Fruit fly (Drosophila melanogaster) whole organism, embryonic: ENCODE measurements around the gene Rchy1.
A peak's percentile ranks its signal among the peaks of the same experiment; 100 is the strongest.

Experiments used
- ATbp ChIP-seq: fragments of 200-800 bp; sonication (Bioruptor generic); optimal IDR thresholded peaks from 2 replicates; lab custom pipeline; 2017; ENCODE audit warnings: missing biosample characterization, mild to moderate bottlenecking, missing genetic modification characterization, missing genetic modification reagents
- Ada2b ChIP-seq: fragments of 200-800 bp; sonication (Bioruptor generic); IDR thresholded peaks from 2 replicates; pipeline ENCODE4 v1.3.6; 2022; ENCODE audit warnings: missing biosample characterization, missing genetic modification characterization
- Adf1 ChIP-seq: fragments of 200-800 bp; sonication (Bioruptor generic); IDR thresholded peaks from 2 replicates; pipeline ENCODE4 v1.3.6; 2022; ENCODE audit warnings: missing biosample characterization, missing genetic modification characterization
- Asciz ChIP-seq: fragments of 200-800 bp; sonication (Bioruptor generic); optimal IDR thresholded peaks from 2 replicates; lab custom pipeline; 2017; ENCODE audit warnings: missing biosample characterization, mild to moderate bottlenecking, missing genetic modification characterization, missing genetic modification reagents
- CG11085 ChIP-seq: fragments of 200-800 bp; sonication (Bioruptor generic); IDR thresholded peaks from 2 replicates; pipeline ENCODE4 v1.3.6; 2022; ENCODE audit warnings: missing biosample characterization, missing genetic modification characterization
- CG12071 ChIP-seq: fragments of 200-800 bp; sonication (Bioruptor generic); optimal IDR thresholded peaks from 3 replicates; lab custom pipeline; 2018; ENCODE audit warnings: missing biosample characterization, mild to moderate bottlenecking, missing genetic modification characterization
- CG12299 ChIP-seq: fragments of 200-800 bp; sonication (Bioruptor generic); optimal IDR thresholded peaks from 2 replicates; lab custom pipeline; 2018; ENCODE audit warnings: missing biosample characterization, mild to moderate bottlenecking, missing genetic modification characterization
- CG14441 ChIP-seq: fragments of 200-800 bp; sonication (Bioruptor generic); IDR thresholded peaks from 2 replicates; pipeline ENCODE4 v1.3.6; 2022; ENCODE audit warnings: missing biosample characterization, missing genetic modification characterization
- CG2116 ChIP-seq: fragments of 200-800 bp; sonication (Bioruptor generic); optimal IDR thresholded peaks from 3 replicates; lab custom pipeline; 2018; ENCODE audit warnings: missing biosample characterization, mild to moderate bottlenecking, missing genetic modification characterization
- CG32772 ChIP-seq: fragments of 200-800 bp; sonication (Bioruptor generic); IDR thresholded peaks from 2 replicates; pipeline ENCODE4 v1.3.6; 2022; ENCODE audit warnings: missing biosample characterization, missing genetic modification characterization
- CG42726 ChIP-seq: fragments of 200-800 bp; sonication (Bioruptor generic); IDR thresholded peaks from 2 replicates; pipeline ENCODE4 v1.3.6; 2022; ENCODE audit warnings: missing biosample characterization, missing genetic modification characterization; ENCODE audit not compliant: partially characterized antibody
- CG4707 ChIP-seq: fragments of 200-800 bp; sonication (Bioruptor generic); optimal IDR thresholded peaks from 2 replicates; lab custom pipeline; 2018; ENCODE audit warnings: missing biosample characterization, mild to moderate bottlenecking, missing genetic modification characterization, moderate library complexity
- CG4854 ChIP-seq: fragments of 200-800 bp; sonication (Bioruptor generic); optimal IDR thresholded peaks from 2 replicates; lab custom pipeline; 2016; ENCODE audit warnings: missing biosample characterization, missing genetic modification characterization, inconsistent platforms
- CG6175 ChIP-seq: fragments of 200-800 bp; sonication (Bioruptor generic); IDR thresholded peaks from 3 replicates; pipeline ENCODE4 v1.3.6; 2022; ENCODE audit warnings: missing biosample characterization, missing genetic modification characterization
- CG6654 ChIP-seq: fragments of 200-800 bp; sonication (Bioruptor generic); optimal IDR thresholded peaks from 2 replicates; lab custom pipeline; 2017; ENCODE audit warnings: missing biosample characterization, mild to moderate bottlenecking, missing genetic modification characterization
- CG7271 ChIP-seq: fragments of 200-800 bp; sonication (Bioruptor generic); optimal IDR thresholded peaks from 2 replicates; lab custom pipeline; 2018; ENCODE audit warnings: missing biosample characterization, mild to moderate bottlenecking, missing genetic modification characterization, moderate library complexity
- CG9727 ChIP-seq: fragments of 200-800 bp; sonication (Bioruptor generic); optimal IDR thresholded peaks from 3 replicates; lab custom pipeline; 2017; ENCODE audit warnings: missing biosample characterization, mild to moderate bottlenecking, missing genetic modification characterization
- CHES-1-like ChIP-seq: fragments of 200-800 bp; sonication (Bioruptor generic); optimal IDR thresholded peaks from 2 replicates; lab custom pipeline; 2016; ENCODE audit warnings: missing biosample characterization, missing genetic modification characterization
- Dip3 ChIP-seq: fragments of 200-800 bp; sonication (Bioruptor generic); optimal IDR thresholded peaks from 3 replicates; lab custom pipeline; 2016; ENCODE audit warnings: missing biosample characterization, missing genetic modification characterization
- Dp ChIP-seq: fragments of 200-800 bp; sonication (Bioruptor generic); optimal IDR thresholded peaks from 2 replicates; lab custom pipeline; 2018; ENCODE audit warnings: missing biosample characterization, mild to moderate bottlenecking, missing genetic modification characterization, moderate library complexity
- Drgx ChIP-seq: fragments of 200-800 bp; sonication (Bioruptor generic); IDR thresholded peaks from 2 replicates; pipeline ENCODE4 v1.3.6; 2022; ENCODE audit warnings: missing biosample characterization, missing genetic modification characterization
- Elba2 ChIP-seq: fragments of 200-800 bp; sonication (Bioruptor generic); optimal IDR thresholded peaks from 3 replicates; lab custom pipeline; 2016; ENCODE audit warnings: missing biosample characterization, missing genetic modification characterization
- GATAe ChIP-seq: fragments of 200-800 bp; sonication (Bioruptor generic); conservative IDR thresholded peaks from 2 replicates; pipeline ENCODE4 v1.3.6; 2022; ENCODE audit warnings: missing biosample characterization, missing genetic modification characterization
- Gug ChIP-seq: fragments of 200-800 bp; sonication (Bioruptor generic); IDR thresholded peaks from 4 replicates; pipeline ENCODE4 v1.3.6; 2022; ENCODE audit warnings: missing biosample characterization, missing genetic modification characterization
- HHEX ChIP-seq: fragments of 200-800 bp; sonication (Bioruptor generic); optimal IDR thresholded peaks from 3 replicates; lab custom pipeline; 2017; ENCODE audit warnings: missing biosample characterization, mild to moderate bottlenecking, missing genetic modification characterization, missing genetic modification reagents
- HLH4C ChIP-seq: fragments of 200-800 bp; sonication (Bioruptor generic); IDR thresholded peaks from 3 replicates; pipeline ENCODE4 v1.3.6; 2022; ENCODE audit warnings: missing biosample characterization, missing genetic modification characterization; ENCODE audit not compliant: partially characterized antibody
- Hmr ChIP-seq: fragments of 200-800 bp; sonication (Bioruptor generic); optimal IDR thresholded peaks from 3 replicates; lab custom pipeline; 2017; ENCODE audit warnings: mild to moderate bottlenecking, missing biosample characterization, missing genetic modification reagents, missing genetic modification characterization
- Hr3 ChIP-seq: fragments of 200-800 bp; sonication (Bioruptor generic); optimal IDR thresholded peaks from 3 replicates; lab custom pipeline; 2016; ENCODE audit warnings: missing biosample characterization, missing genetic modification characterization
- Myb ChIP-seq: fragments of 200-800 bp; sonication (Bioruptor generic); optimal IDR thresholded peaks from 2 replicates; lab custom pipeline; 2016; ENCODE audit warnings: missing biosample characterization, missing genetic modification characterization
- PHDP ChIP-seq: fragments of 200-800 bp; sonication (Bioruptor generic); optimal IDR thresholded peaks from 3 replicates; lab custom pipeline; 2018; ENCODE audit warnings: missing biosample characterization, mild to moderate bottlenecking, missing genetic modification characterization, moderate library complexity
- Ravus ChIP-seq: fragments of 200-800 bp; sonication (Bioruptor generic); IDR thresholded peaks from 2 replicates; pipeline ENCODE4 v1.3.6; 2022; ENCODE audit warnings: missing biosample characterization, missing genetic modification characterization
- YL-1 ChIP-seq: fragments of 200-800 bp; sonication (Bioruptor generic); optimal IDR thresholded peaks from 3 replicates; lab custom pipeline; 2017; ENCODE audit warnings: missing biosample characterization, mild to moderate bottlenecking, missing genetic modification characterization
- amos ChIP-seq: fragments of 200-800 bp; sonication (Bioruptor generic); IDR thresholded peaks from 2 replicates; pipeline ENCODE4 v1.3.6; 2022; ENCODE audit warnings: missing biosample characterization, missing genetic modification characterization; ENCODE audit not compliant: partially characterized antibody
- bsh ChIP-seq, 2 experiments: fragments of 200-800 bp; sonication (Bioruptor generic); optimal IDR thresholded peaks; 2 replicates each; lab custom pipeline; 2017 to 2018; ENCODE audit warnings: mild to moderate bottlenecking in 2 of 2, missing biosample characterization in 2 of 2, missing genetic modification characterization in 2 of 2, moderate library complexity in 1 of 2
- cad ChIP-seq: fragments of >200 bp; optimal IDR thresholded peaks from 2 replicates; lab custom pipeline; 2017; ENCODE audit warnings: missing biosample characterization, missing genetic modification characterization
- dan ChIP-seq: fragments of 200-800 bp; sonication (Bioruptor generic); IDR thresholded peaks from 2 replicates; pipeline ENCODE4 v1.3.6; 2022; ENCODE audit warnings: missing biosample characterization, missing genetic modification characterization
- dysf ChIP-seq: fragments of 200-800 bp; sonication (Bioruptor generic); IDR thresholded peaks from 3 replicates; pipeline ENCODE4 v1.3.6; 2022; ENCODE audit warnings: missing biosample characterization, missing genetic modification characterization
- ems ChIP-seq: fragments of 200-800 bp; sonication (Bioruptor generic); optimal IDR thresholded peaks from 3 replicates; lab custom pipeline; 2016; ENCODE audit warnings: missing biosample characterization, missing genetic modification characterization
- en ChIP-seq: fragments of 200-800 bp; sonication (Bioruptor generic); optimal IDR thresholded peaks from 2 replicates; lab custom pipeline; 2016; ENCODE audit warnings: missing biosample characterization, missing genetic modification characterization
- ewg ChIP-seq: fragments of 200-800 bp; sonication (Bioruptor generic); optimal IDR thresholded peaks from 3 replicates; lab custom pipeline; 2017; ENCODE audit warnings: mild to moderate bottlenecking, missing biosample characterization, missing genetic modification reagents, missing genetic modification characterization
- jing ChIP-seq: fragments of 200-800 bp; sonication (Bioruptor generic); optimal IDR thresholded peaks from 2 replicates; lab custom pipeline; 2018; ENCODE audit warnings: missing biosample characterization, mild to moderate bottlenecking, missing genetic modification characterization
- oc ChIP-seq: fragments of 200-800 bp; sonication (Bioruptor generic); optimal IDR thresholded peaks from 2 replicates; lab custom pipeline; 2018; ENCODE audit warnings: missing biosample characterization, mild to moderate bottlenecking, missing genetic modification characterization, moderate library complexity
- pnt ChIP-seq: fragments of 200-800 bp; sonication (Bioruptor generic); optimal IDR thresholded peaks from 3 replicates; lab custom pipeline; 2016; ENCODE audit warnings: missing biosample characterization, missing genetic modification characterization
- psq ChIP-seq: fragments of 200-800 bp; sonication (Bioruptor generic); optimal IDR thresholded peaks from 2 replicates; lab custom pipeline; 2017; ENCODE audit warnings: missing biosample characterization, missing genetic modification characterization
- slbo ChIP-seq: fragments of 200-800 bp; sonication (Bioruptor generic); IDR thresholded peaks from 2 replicates; pipeline ENCODE4 v1.3.6; 2022; ENCODE audit warnings: missing biosample characterization, missing genetic modification characterization
- so ChIP-seq: fragments of 200-800 bp; sonication (Bioruptor generic); IDR thresholded peaks from 3 replicates; pipeline ENCODE4 v1.3.6; 2022; ENCODE audit warnings: missing biosample characterization, missing genetic modification characterization
- ssp ChIP-seq: fragments of 200-800 bp; sonication (Bioruptor generic); IDR thresholded peaks from 2 replicates; pipeline ENCODE4 v1.3.6; 2022; ENCODE audit warnings: missing biosample characterization, missing genetic modification characterization
- vvl ChIP-seq: fragments of 200-800 bp; sonication (Bioruptor generic); IDR thresholded peaks from 2 replicates; pipeline ENCODE4 v1.3.6; 2022; ENCODE audit warnings: missing biosample characterization, missing genetic modification characterization
- wdn ChIP-seq: fragments of 200-800 bp; sonication (Bioruptor generic); IDR thresholded peaks from 2 replicates; pipeline ENCODE4 v1.3.6; 2022; ENCODE audit warnings: missing biosample characterization, missing genetic modification characterization
- zen ChIP-seq: fragments of 200-800 bp; sonication (Bioruptor generic); optimal IDR thresholded peaks from 3 replicates; lab custom pipeline; 2018; ENCODE audit warnings: missing biosample characterization, mild to moderate bottlenecking, missing genetic modification characterization, moderate library complexity
- zfh1 ChIP-seq: fragments of 200-800 bp; sonication (Bioruptor generic); IDR thresholded peaks from 3 replicates; pipeline ENCODE4 v1.3.6; 2022; ENCODE audit warnings: missing biosample characterization, missing genetic modification characterization
- zfh2 ChIP-seq: fragments of 200-800 bp; sonication (Bioruptor generic); optimal IDR thresholded peaks from 2 replicates; lab custom pipeline; 2016; ENCODE audit warnings: missing biosample characterization, missing genetic modification characterization

The Rchy1 gene

DNA sequence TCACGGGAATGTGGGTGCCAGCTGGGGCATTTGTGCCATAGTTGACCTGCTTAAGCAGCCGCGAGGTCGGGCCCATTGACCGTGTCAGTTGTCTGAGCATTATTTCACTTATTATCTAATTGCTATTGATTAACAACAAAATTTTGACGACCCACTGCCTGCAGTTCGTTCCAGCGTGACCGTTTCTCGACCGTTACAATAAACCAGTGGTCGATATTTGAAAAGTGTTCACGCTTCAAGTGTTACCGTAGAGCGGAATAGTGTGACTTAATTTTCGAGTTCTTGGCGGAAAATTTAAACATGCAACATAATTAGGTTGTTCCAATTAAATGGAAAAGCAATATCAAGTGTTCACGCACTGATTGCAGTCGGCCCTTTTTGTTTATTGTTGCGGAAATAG, 2.0 kb upstream of the Rchy1 start, which contains the start of gene HemK1 (continued):
- TF ChIP-seq Dp (peak; percentile 98), HHEX (GFP tag; lab: Kevin White, UChicago) (no peak), wdn (GFP tag; lab: Robert Waterston, UW) (no peak), YL-1 (GFP tag; lab: Kevin White, UChicago) (peak; percentile 69), Ada2b (no peak), CG2116 (GFP tag; lab: Kevin White, UChicago) (peak; percentile 42), Elba2 (GFP tag; lab: Kevin White, UChicago) (no peak), CG32772 (GFP tag; lab: Robert Waterston, UW) (no peak), Dip3 (GFP tag; lab: Kevin White, UChicago) (no peak), ems (no peak), Drgx (no peak), bsh (GFP tag; optimal IDR thresholded peaks at IDR 0.05; lab: Kevin White, UChicago) (no peak), GATAe (GFP tag; lab: Robert Waterston, UW) (no peak), HLH4C (GFP tag; lab: Robert Waterston, UW) (no peak), jing (GFP tag; lab: Kevin White, UChicago) (no peak), ewg (GFP tag; lab: Kevin White, UChicago) (no peak), CG14441 (no peak), cad (no peak), CHES-1-like (GFP tag; lab: Kevin White, UChicago) (peak; percentile 2), Ravus (GFP tag; lab: Robert Waterston, UW) (no peak), amos (GFP tag; lab: Robert Waterston, UW) (peak; percentile 58; the same call in 1 of the 2 replicates), Asciz (GFP tag; lab: Kevin White, UChicago) (no peak), oc (tag; lab: Kevin White, UChicago) (no peak), Hmr (GFP tag; lab: Kevin White, UChicago) (peak; percentile 46), Hr3 (GFP tag; lab: Kevin White, UChicago) (peak; percentile 4), dysf (no peak), CG7271 (tag; lab: Kevin White, UChicago) (no peak), CG4854 (no peak), CG12071 (GFP tag; lab: Kevin White, UChicago) (no peak), CG6175 (GFP tag; lab: Robert Waterston, UW) (no peak), zen (tag; lab: Kevin White, UChicago) (peak; percentile 28), CG9727 (GFP tag; lab: Kevin White, UChicago) (no peak), CG42726 (no peak), slbo (no peak), Myb (GFP tag; lab: Kevin White, UChicago) (peak; percentile 88), Gug (no peak), PHDP (tag; lab: Kevin White, UChicago) (no peak), vvl (GFP tag; lab: Robert Waterston, UW) (peak; percentile 41; the same call in 1 of the 2 replicates), dan (GFP tag; lab: Robert Waterston, UW) (no peak), psq (GFP tag; lab: Kevin White, UChicago) (no peak), ATbp (GFP tag; lab: Kevin White, UChicago) (no peak), ssp (GFP tag; lab: Robert Waterston, UW) (no peak), so (GFP tag; lab: Robert Waterston, UW) (no peak), CG11085 (GFP tag; lab: Robert Waterston, UW) (no peak), pnt (GFP tag; lab: Kevin White, UChicago) (no peak), Adf1 (0 out of 2 replicates have a peak, but pooled peaks have one; percentile 25), zfh1 (no peak), zfh2 (GFP tag; lab: Kevin White, UChicago) (peak; percentile 4), CG6654 (GFP tag; lab: Kevin White, UChicago) (no peak), en (no peak), CG4707 (GFP tag; lab: Kevin White, UChicago) (peak; percentile 5), CG12299 (tag; lab: Kevin White, UChicago) (no peak)
